Fruit fly (Drosophila melanogaster): ENCODE data around the gene Ran.

The Ran gene

dm6 chrX:11153826-11154510, 5.5 kb upstream of the Ran start, which contains the start of the genes rtv and Dlic (continued):
- TF ChIP-seq CG33213 (GFP tag; optimal IDR thresholded peaks at IDR 0.05) (peak; percentile 22), jumu (GFP tag; optimal IDR thresholded peaks at IDR 0.05) (peak; percentile 11), sr (GFP tag; IDR thresholded peaks at IDR 0.05) (no peak), Scr (GFP tag; IDR thresholded peaks at IDR 0.05; ENCODE audit: partially characterized antibody) (peak; percentile 81), slbo (GFP tag; IDR thresholded peaks at IDR 0.05) (peak; percentile 43; the same call in 1 of the 2 replicates), lbe (GFP tag; optimal IDR thresholded peaks at IDR 0.05) (no peak), tll (GFP tag; optimal IDR thresholded peaks at IDR 0.05) (no peak), CG2875 (GFP tag; optimal IDR thresholded peaks at IDR 0.05) (no peak), H2.0 (GFP tag; IDR thresholded peaks at IDR 0.05) (no peak), CG13424 (tag; optimal IDR thresholded peaks at IDR 0.05) (peak; percentile 1), CkIIα-i1 (GFP tag; IDR thresholded peaks at IDR 0.05) (no peak), Bteb2 (GFP tag; optimal IDR thresholded peaks at IDR 0.05) (no peak), CoRest (tag; optimal IDR thresholded peaks at IDR 0.05) (peak; percentile 51), sob (GFP tag; IDR thresholded peaks at IDR 0.05) (no peak), crc (GFP tag; optimal IDR thresholded peaks at IDR 0.05) (no peak), CG9797 (GFP tag; optimal IDR thresholded peaks at IDR 0.05) (peak; percentile 86), chif (GFP tag; optimal IDR thresholded peaks at IDR 0.05) (peak in 1 of 2 experiments; percentile 10), Fer1 (GFP tag; optimal IDR thresholded peaks at IDR 0.05) (no peak), Doc2 (GFP tag; IDR thresholded peaks at IDR 0.05) (no peak), insv (GFP tag; optimal IDR thresholded peaks at IDR 0.05) (peak in 1 of 2 experiments; percentile 46), bab2 (GFP tag; optimal IDR thresholded peaks at IDR 0.05) (no peak), Dbx (GFP tag; IDR thresholded peaks at IDR 0.05) (no peak), Lpt (GFP tag; optimal IDR thresholded peaks at IDR 0.05) (no peak), Antp (GFP tag; optimal IDR thresholded peaks at IDR 0.05) (peak; percentile 41), CG11696 (GFP tag; IDR thresholded peaks at IDR 0.05) (no peak), CG5953 (GFP tag; IDR thresholded peaks at IDR 0.05) (no peak), E2f1 (GFP tag; IDR thresholded peaks at IDR 0.05) (no peak), Meics (GFP tag; optimal IDR thresholded peaks at IDR 0.05) (peak; percentile 7), CG16815 (GFP tag; optimal IDR thresholded peaks at IDR 0.05) (no peak), pho (GFP tag; optimal IDR thresholded peaks at IDR 0.05) (no peak), CG32532 (GFP tag; IDR thresholded peaks at IDR 0.05) (peak; percentile 48; the same call in 1 of the 2 replicates), nmo (GFP tag; optimal IDR thresholded peaks at IDR 0.05) (peak; percentile 60), CG17612 (GFP tag; IDR thresholded peaks at IDR 0.05) (no peak), CG5180 (GFP tag; optimal IDR thresholded peaks at IDR 0.05) (no peak), ind (GFP tag; optimal IDR thresholded peaks at IDR 0.05) (peak; percentile 25), CG17568 (GFP tag; optimal IDR thresholded peaks at IDR 0.05) (no peak), chn (GFP tag; optimal IDR thresholded peaks at IDR 0.05) (peak; percentile 1), TFAM (GFP tag; optimal IDR thresholded peaks at IDR 0.05) (no peak), CG31441 (GFP tag; IDR thresholded peaks at IDR 0.05) (peak; percentile 63; the same call in 1 of the 2 replicates), Oaz (GFP tag; IDR thresholded peaks at IDR 0.05) (no peak), Fer3 (tag; optimal IDR thresholded peaks at IDR 0.05) (no peak), unc-4 (GFP tag; IDR thresholded peaks at IDR 0.05; ENCODE audit: partially characterized antibody) (peak; percentile 79), otp (GFP tag; IDR thresholded peaks at IDR 0.05) (0 out of 3 replicates have a peak, but pooled peaks have one; percentile 13), CG11504 (tag; optimal IDR thresholded peaks at IDR 0.05) (peak; percentile 44), zfh1 (GFP tag; IDR thresholded peaks at IDR 0.05) (0 out of 3 replicates have a peak, but pooled peaks have one; percentile 19), disco-r (GFP tag; optimal IDR thresholded peaks at IDR 0.05) (no peak), nau (GFP tag; optimal IDR thresholded peaks at IDR 0.05) (no peak), CG16813 (GFP tag; IDR thresholded peaks at IDR 0.05; ENCODE audit: partially characterized antibody) (peak; percentile 73), CG1647 (GFP tag; optimal IDR thresholded peaks at IDR 0.05) (peak; percentile 1), sens (GFP tag) (peak; percentile 30)

All from whole organism, embryonic.